Fruit fly (Drosophila melanogaster): ENCODE data around the gene nSyb.

The nSyb gene

dm6 chr3L:1584003-1584402, 53.5 kb downstream of the nSyb start (continued):
- TF ChIP-seq CG17361 (GFP tag; IDR thresholded peaks at IDR 0.05) (peak; percentile 50; the same call in 1 of the 3 replicates), CG9817 (tag; optimal IDR thresholded peaks at IDR 0.05) (peak; percentile 39), toy (GFP tag; IDR thresholded peaks at IDR 0.05) (no peak), her (GFP tag; optimal IDR thresholded peaks at IDR 0.05) (peak; percentile 11), CG7928 (GFP tag; optimal IDR thresholded peaks at IDR 0.05) (no peak), CG18011 (GFP tag; optimal IDR thresholded peaks at IDR 0.05) (no peak), fu2 (GFP tag; optimal IDR thresholded peaks at IDR 0.05) (peak; percentile 25), fd96Cb (tag; optimal IDR thresholded peaks at IDR 0.05) (no peak), E2f2 (GFP tag; IDR thresholded peaks at IDR 0.05) (no peak), CG5245 (GFP tag; optimal IDR thresholded peaks at IDR 0.05) (no peak), Scr (GFP tag; IDR thresholded peaks at IDR 0.05; ENCODE audit: partially characterized antibody) (no peak), sob (GFP tag; IDR thresholded peaks at IDR 0.05) (peak; percentile 55; the same call in 1 of the 2 replicates), CG1647 (GFP tag; optimal IDR thresholded peaks at IDR 0.05) (no peak), eyg (GFP tag; optimal IDR thresholded peaks at IDR 0.05) (no peak), CG9437 (GFP tag; optimal IDR thresholded peaks at IDR 0.05) (peak; percentile 30), stc (GFP tag; IDR thresholded peaks at IDR 0.05) (peak; percentile 58), CG4360 (GFP tag; IDR thresholded peaks at IDR 0.05) (no peak), CG14965 (GFP tag; optimal IDR thresholded peaks at IDR 0.05; ENCODE audit: borderline replicate concordance) (no peak), bigmax (GFP tag; optimal IDR thresholded peaks at IDR 0.05) (no peak), CG16779 (GFP tag; IDR thresholded peaks at IDR 0.05) (no peak), vfl (GFP tag; optimal IDR thresholded peaks at IDR 0.05) (no peak), NfI (GFP tag; optimal IDR thresholded peaks at IDR 0.05) (peak; percentile 32), CG9609 (GFP tag; optimal IDR thresholded peaks at IDR 0.05) (peak; percentile 61), CG4424 (GFP tag; optimal IDR thresholded peaks at IDR 0.05) (peak; percentile 58), CG4730 (GFP tag; IDR thresholded peaks at IDR 0.05) (peak; percentile 5; the same call in 1 of the 2 replicates), esg (GFP tag; conservative IDR thresholded peaks at IDR 0.05) (peak; percentile 71), CTCF (GFP tag; optimal IDR thresholded peaks at IDR 0.05) (no peak), HLH3B (GFP tag; IDR thresholded peaks at IDR 0.05) (no peak), Taf1 (GFP tag; IDR thresholded peaks at IDR 0.05) (no peak), salm (tag; optimal IDR thresholded peaks at IDR 0.05) (peak; percentile 6), ci (GFP tag; IDR thresholded peaks at IDR 0.05) (peak; percentile 85), sc (optimal IDR thresholded peaks at IDR 0.05) (no peak), sc (GFP tag; optimal IDR thresholded peaks at IDR 0.05) (peak; percentile 67), Hr39 (optimal IDR thresholded peaks at IDR 0.05) (no peak), slp2 (GFP tag; optimal IDR thresholded peaks at IDR 0.05) (peak; percentile 61), Bdp1 (GFP tag; optimal IDR thresholded peaks at IDR 0.05) (peak; percentile 17), Six4 (GFP tag; optimal IDR thresholded peaks at IDR 0.05) (peak; percentile 16), Mrtf (GFP tag; IDR thresholded peaks at IDR 0.05) (0 out of 3 replicates have a peak, but pooled peaks have one; percentile 56), ranshi (GFP tag; IDR thresholded peaks at IDR 0.05) (no peak), ewg (GFP tag; optimal IDR thresholded peaks at IDR 0.05) (peak; percentile 57), CG31224 (GFP tag; IDR thresholded peaks at IDR 0.05) (peak; percentile 27; the same call in 1 of the 2 replicates), NC2α (GFP tag; optimal IDR thresholded peaks at IDR 0.05) (peak; percentile 44), CG3995 (GFP tag; optimal IDR thresholded peaks at IDR 0.05) (no peak), HmgD (GFP tag; optimal IDR thresholded peaks at IDR 0.05) (no peak), Xbp1 (GFP tag; optimal IDR thresholded peaks at IDR 0.05) (peak; percentile 73), wek (GFP tag; optimal IDR thresholded peaks at IDR 0.05) (no peak), sr (GFP tag; IDR thresholded peaks at IDR 0.05) (no peak), CG15073 (GFP tag; optimal IDR thresholded peaks at IDR 0.05) (no peak), gfzf (GFP tag; optimal IDR thresholded peaks at IDR 0.05) (no peak), dati (GFP tag; IDR thresholded peaks at IDR 0.05) (peak; percentile 60; the same call in 1 of the 2 replicates), B-H2 (GFP tag; optimal IDR thresholded peaks at IDR 0.05) (no peak), Oli (tag; optimal IDR thresholded peaks at IDR 0.05) (peak; percentile 72), CG1529 (GFP tag; optimal IDR thresholded peaks at IDR 0.05) (peak; percentile 61), exex (tag; optimal IDR thresholded peaks at IDR 0.05) (no peak)
